Comparison of ENCODE assay signal across 3 worm cellular contexts in genomic region chrII:8962206-8962605, ce11.
A peak's percentile ranks its signal among the peaks of the same experiment; 100 is the strongest.
TF ChIP-seq lines count a peak whose summit lies in the region.

No protein-coding gene starts in this region.

TF ChIP-seq in whole organism, L1 larva, 84 proteins besides CTCF, POLR2A, EP300 and RAD21 (continued from another document):
- TF ChIP-seq tbx-2 (tag; optimal IDR thresholded peaks at IDR 0.05; lab: Kevin White, UChicago) (no peak), nhr-71 (tag; optimal IDR thresholded peaks at IDR 0.05; lab: Kevin White, UChicago) (peak; percentile 74), fkh-4 (tag; optimal IDR thresholded peaks at IDR 0.05; lab: Kevin White, UChicago; ENCODE audit: borderline replicate concordance) (peak; percentile 62), lin-35 (GFP tag; optimal IDR thresholded peaks at IDR 0.05; lab: Kevin White, UChicago) (peak in 1 of 2 experiments; percentile 24), nhr-76 (tag; optimal IDR thresholded peaks at IDR 0.05; lab: Kevin White, UChicago) (no peak), rnt-1 (tag; optimal IDR thresholded peaks at IDR 0.05; lab: Kevin White, UChicago) (peak; percentile 71), snu-23 (GFP tag; optimal IDR thresholded peaks at IDR 0.05; lab: Kevin White, UChicago) (peak; percentile 46), swsn-7 (tag; optimal IDR thresholded peaks at IDR 0.05; lab: Kevin White, UChicago) (peak; percentile 21), nhr-19 (GFP tag; conservative IDR thresholded peaks at IDR 0.05; lab: Robert Waterston, UW) (peak; percentile 54), sptf-1 (tag; optimal IDR thresholded peaks at IDR 0.05; lab: Kevin White, UChicago) (no peak), efl-1 (optimal IDR thresholded peaks at IDR 0.05; lab: Kevin White, UChicago) (peak; percentile 9 to 12), efl-1 (GFP tag; optimal IDR thresholded peaks at IDR 0.05 in 1 of 2; lab: Kevin White, UChicago) (peak in 1 of 2 experiments; percentile 54), unc-98 (GFP tag; IDR thresholded peaks at IDR 0.05; lab: Robert Waterston, UW) (no peak)
TF ChIP-seq in whole organism, L1 larva: peak in this region for 17.

TF ChIP-seq in whole organism, L2 larva, 48 proteins besides CTCF, POLR2A, EP300 and RAD21 (continued from another document):
- no peak for TF ChIP-seq nhr-10 (tag; optimal IDR thresholded peaks at IDR 0.05; lab: Kevin White, UChicago)
- TF ChIP-seq nhr-129 (tag; optimal IDR thresholded peaks at IDR 0.05; lab: Kevin White, UChicago) = peak; percentile 8
- no peak for TF ChIP-seq aly-2 (tag; optimal IDR thresholded peaks at IDR 0.05; lab: Kevin White, UChicago)

TF ChIP-seq in whole organism, L4 larva, 104 proteins besides CTCF, POLR2A, EP300 and RAD21 (continued from another document):
- TF ChIP-seq dmd-8 (GFP tag; IDR thresholded peaks at IDR 0.05; lab: Robert Waterston, UW) (no peak), egl-43 (GFP tag; IDR thresholded peaks at IDR 0.05; lab: Robert Waterston, UW) (no peak), mep-1 (tag; optimal IDR thresholded peaks at IDR 0.05; lab: Kevin White, UChicago) (peak; percentile 34), ceh-20 (GFP tag; IDR thresholded peaks at IDR 0.05; lab: Robert Waterston, UW) (peak; percentile 10; the same call in 1 of the 2 replicates), nhr-25 (tag; optimal IDR thresholded peaks at IDR 0.05; lab: Kevin White, UChicago; ENCODE audit: borderline replicate concordance, insufficient read depth) (no peak), spr-1 (tag; optimal IDR thresholded peaks at IDR 0.05; lab: Kevin White, UChicago) (no peak), zag-1 (tag; optimal IDR thresholded peaks at IDR 0.05; lab: Kevin White, UChicago) (no peak), aha-1 (tag; lab: Kevin White, UChicago) (no peak), lin-38 (GFP tag; IDR thresholded peaks at IDR 0.05; lab: Robert Waterston, UW) (no peak), F49E8.2 (tag; optimal IDR thresholded peaks at IDR 0.05; lab: Kevin White, UChicago; ENCODE audit: borderline replicate concordance) (no peak)
